Worm (Caenorhabditis elegans): Measurements from ENCODE around the gene R144.3.

ce11 chrIII:5030629-5031028 is 8.8 kb downstream of the R144.3 start, which contains the start of gene klp-6:
- TF ChIP-seq pqm-1 (tag; optimal IDR thresholded peaks at IDR 0.05) = no peak
- no peak for TF ChIP-seq snpc-4 (tag; optimal IDR thresholded peaks at IDR 0.05)
- TF ChIP-seq nhr-28 (tag; optimal IDR thresholded peaks at IDR 0.05) = no peak
- no peak for TF ChIP-seq nhr-12 (tag; optimal IDR thresholded peaks at IDR 0.05)
